Worm (Caenorhabditis elegans): ENCODE results near the gene Y43E12A.2.

- no peak for TF ChIP-seq ama-1 (optimal IDR thresholded peaks at IDR 0.05)
- no peak for TF ChIP-seq pag-3 (tag; optimal IDR thresholded peaks at IDR 0.05; ENCODE audit: borderline replicate concordance)
- TF ChIP-seq npax-4 (tag; optimal IDR thresholded peaks at IDR 0.05): no peak
- TF ChIP-seq odd-2 (tag; optimal IDR thresholded peaks at IDR 0.05): no peak
- no peak for TF ChIP-seq pha-4 (tag; optimal IDR thresholded peaks at IDR 0.05)
- TF ChIP-seq lin-11 (tag; optimal IDR thresholded peaks at IDR 0.05): no peak
- no peak for TF ChIP-seq ceh-9 (tag; optimal IDR thresholded peaks at IDR 0.05)
- no peak for TF ChIP-seq sox-4 (tag; optimal IDR thresholded peaks at IDR 0.05)
- no peak for TF ChIP-seq fax-1 (tag; optimal IDR thresholded peaks at IDR 0.05)
- TF ChIP-seq Y22D7AL.16 (tag; optimal IDR thresholded peaks at IDR 0.05): no peak
- no peak for TF ChIP-seq nhr-232 (tag; optimal IDR thresholded peaks at IDR 0.05)
- no peak for TF ChIP-seq F13H6.1 (tag; optimal IDR thresholded peaks at IDR 0.05)
- peak; percentile 20 for TF ChIP-seq ceh-31 (tag; optimal IDR thresholded peaks at IDR 0.05)
- TF ChIP-seq fkh-10 (GFP tag; optimal IDR thresholded peaks at IDR 0.05): no peak
These were observed 48.8 kb upstream of the Y43E12A.2 start, which contains the start of the genes dnc-1 and lsm-7 for ce11 chrIV:10933062-10933552.

All from whole organism, late embryonic.